Fruit fly (Drosophila melanogaster): ENCODE measurements around the gene mib2.
A peak's percentile ranks its signal among the peaks of the same experiment; 100 is the strongest.

Gene mib2

dm6 chr2L:19022221-19022516 lies 12.1 kb upstream of the mib2 start, which contains the start of gene CG15172:
CG15172 (plus strand) TSS chr2L:19022417.
- no peak for TF ChIP-seq Sox14 (GFP tag; optimal IDR thresholded peaks at IDR 0.05)
- no peak for TF ChIP-seq CG7368 (GFP tag; optimal IDR thresholded peaks at IDR 0.05)
- TF ChIP-seq dac (GFP tag; optimal IDR thresholded peaks at IDR 0.05) = no peak
- TF ChIP-seq topi (GFP tag; optimal IDR thresholded peaks at IDR 0.05) = no peak
- TF ChIP-seq fd85E (GFP tag; optimal IDR thresholded peaks at IDR 0.05) = no peak
- TF ChIP-seq CG15336 (GFP tag; IDR thresholded peaks at IDR 0.05) = no peak
- no peak for TF ChIP-seq CG16779 (tag; optimal IDR thresholded peaks at IDR 0.05)
- TF ChIP-seq CG9139 (GFP tag; optimal IDR thresholded peaks at IDR 0.05) = no peak
- TF ChIP-seq CG6792 (GFP tag; optimal IDR thresholded peaks at IDR 0.05) = no peak

- TF ChIP-seq CG6792 (GFP tag; optimal IDR thresholded peaks at IDR 0.05) = peak; percentile 54
- TF ChIP-seq Met (GFP tag; optimal IDR thresholded peaks at IDR 0.05) = peak; percentile 55
- TF ChIP-seq salr (GFP tag; optimal IDR thresholded peaks at IDR 0.05) = peak; percentile 31 to 39
- TF ChIP-seq CG4318 (GFP tag; optimal IDR thresholded peaks at IDR 0.05) = peak; percentile 28
- peak; percentile 62 for TF ChIP-seq esn (GFP tag; optimal IDR thresholded peaks at IDR 0.05)
- peak; percentile 61 for TF ChIP-seq CG1621 (tag; optimal IDR thresholded peaks at IDR 0.05)
- TF ChIP-seq Lpt (GFP tag; optimal IDR thresholded peaks at IDR 0.05) = no peak
- TF ChIP-seq ss (GFP tag; optimal IDR thresholded peaks at IDR 0.05) = peak; percentile 27 to 71
- TF ChIP-seq topi (GFP tag; optimal IDR thresholded peaks at IDR 0.05) = peak; percentile 51
- TF ChIP-seq vri (GFP tag; optimal IDR thresholded peaks at IDR 0.05) = peak; percentile 4
- TF ChIP-seq CG3032 (tag; optimal IDR thresholded peaks at IDR 0.05) = peak; percentile 81
- TF ChIP-seq Eip78C (GFP tag) = peak; percentile 90
- no peak for TF ChIP-seq CG7368 (GFP tag; optimal IDR thresholded peaks at IDR 0.05)
- peak; percentile 77 for TF ChIP-seq CG10669 (GFP tag; optimal IDR thresholded peaks at IDR 0.05)
- peak; percentile 66 for TF ChIP-seq svp (GFP tag)
- TF ChIP-seq CG11762 (GFP tag; optimal IDR thresholded peaks at IDR 0.05; ENCODE audit: insufficient read depth) = peak; percentile 8
- peak; percentile 42 for TF ChIP-seq CG31627 (GFP tag; optimal IDR thresholded peaks at IDR 0.05)
- TF ChIP-seq CG8319 (GFP tag; optimal IDR thresholded peaks at IDR 0.05) = peak; percentile 37
- TF ChIP-seq fd59A (GFP tag; optimal IDR thresholded peaks at IDR 0.05) = peak; percentile 49
- no peak for TF ChIP-seq CG6854 (GFP tag; optimal IDR thresholded peaks at IDR 0.05)
- TF ChIP-seq Hr38 (GFP tag; optimal IDR thresholded peaks at IDR 0.05) = no peak
- TF ChIP-seq cyc (GFP tag; optimal IDR thresholded peaks at IDR 0.05) = peak; percentile 28
- peak; percentile 57 for TF ChIP-seq Smox (GFP tag; optimal IDR thresholded peaks at IDR 0.05)
- no peak for TF ChIP-seq CG15336 (GFP tag; IDR thresholded peaks at IDR 0.05)
- peak; percentile 32 for TF ChIP-seq CG6276 (GFP tag; optimal IDR thresholded peaks at IDR 0.05)
- peak; percentile 46 for TF ChIP-seq pdm3 (GFP tag; optimal IDR thresholded peaks at IDR 0.05)
- TF ChIP-seq CG8119 (GFP tag; IDR thresholded peaks at IDR 0.05) = peak; percentile 57; the same call in 2 of the 3 replicates
- no peak for TF ChIP-seq eg (GFP tag; IDR thresholded peaks at IDR 0.05)
- peak; percentile 75 for TF ChIP-seq CG6808 (GFP tag; optimal IDR thresholded peaks at IDR 0.05)
- TF ChIP-seq net (GFP tag; optimal IDR thresholded peaks at IDR 0.05) = peak; percentile 33
- TF ChIP-seq Hr39 (GFP tag; optimal IDR thresholded peaks at IDR 0.05) = peak; percentile 34
- TF ChIP-seq Blimp-1 (GFP tag; optimal IDR thresholded peaks at IDR 0.05) = peak; percentile 30
- peak; percentile 71 for TF ChIP-seq spab (GFP tag; optimal IDR thresholded peaks at IDR 0.05)
- peak; percentile 57 for TF ChIP-seq achi (GFP tag; optimal IDR thresholded peaks at IDR 0.05)
- peak; percentile 33 for TF ChIP-seq Ets21C (GFP tag; optimal IDR thresholded peaks at IDR 0.05)
- peak; percentile 52 for TF ChIP-seq lz (GFP tag; optimal IDR thresholded peaks at IDR 0.05)
- peak; percentile 55 for TF ChIP-seq CG9139 (GFP tag; optimal IDR thresholded peaks at IDR 0.05)
- TF ChIP-seq CG6163 (GFP tag; IDR thresholded peaks at IDR 0.05) = no peak
- no peak for TF ChIP-seq fd85E (GFP tag; optimal IDR thresholded peaks at IDR 0.05)
- TF ChIP-seq CG11902 (GFP tag; optimal IDR thresholded peaks at IDR 0.05) = peak; percentile 29
- peak; percentile 10 for TF ChIP-seq CG16779 (tag; optimal IDR thresholded peaks at IDR 0.05)
- peak; percentile 53 for TF ChIP-seq Eip75B (GFP tag; optimal IDR thresholded peaks at IDR 0.05)
- peak; percentile 70 for TF ChIP-seq CG32006 (GFP tag; optimal IDR thresholded peaks at IDR 0.05)
- TF ChIP-seq Ets96B (tag; optimal IDR thresholded peaks at IDR 0.05) = peak; percentile 77
- TF ChIP-seq Eip93F (GFP tag; optimal IDR thresholded peaks at IDR 0.05) = no peak
- peak; percentile 54 for TF ChIP-seq CG3919 (GFP tag; optimal IDR thresholded peaks at IDR 0.05)
These were observed 10.1 kb upstream of the mib2 start for dm6 chr2L:19023972-19024743.
